Fruit fly (Drosophila melanogaster) whole organism, embryonic: Measurements from ENCODE around the gene CG16734.

Experiments used
- Aef1 ChIP-seq: fragments of 200-800 bp; sonication (Bioruptor generic); IDR thresholded peaks from 3 replicates; pipeline ENCODE4 v1.3.6; 2022; ENCODE audit warnings: missing biosample characterization, missing genetic modification characterization
- Atf6 ChIP-seq: fragments of 200-800 bp; sonication (Bioruptor generic); IDR thresholded peaks from 2 replicates; pipeline ENCODE4 v1.3.6; 2022; ENCODE audit warnings: missing biosample characterization, missing genetic modification characterization
- CG12071 ChIP-seq: fragments of 200-800 bp; sonication (Bioruptor generic); optimal IDR thresholded peaks from 3 replicates; lab custom pipeline; 2018; ENCODE audit warnings: missing biosample characterization, mild to moderate bottlenecking, missing genetic modification characterization
- CG1233 ChIP-seq: fragments of 200-800 bp; sonication (Bioruptor generic); optimal IDR thresholded peaks from 4 replicates; lab custom pipeline; 2018; ENCODE audit warnings: missing biosample characterization, mild to moderate bottlenecking, missing genetic modification characterization
- CG12769 ChIP-seq: fragments of 200-800 bp; sonication (Bioruptor generic); optimal IDR thresholded peaks from 2 replicates; lab custom pipeline; 2019; ENCODE audit warnings: missing biosample characterization, mild to moderate bottlenecking, missing genetic modification characterization, moderate library complexity
- CG13287 ChIP-seq: fragments of 200-800 bp; sonication (Bioruptor generic); IDR thresholded peaks from 2 replicates; pipeline ENCODE4 v1.3.6; 2022; ENCODE audit warnings: missing biosample characterization, missing genetic modification characterization; ENCODE audit not compliant: partially characterized antibody
- CG14014 ChIP-seq: fragments of 200-800 bp; sonication (Bioruptor generic); IDR thresholded peaks from 2 replicates; pipeline ENCODE4 v1.3.6; 2022; ENCODE audit warnings: missing biosample characterization, missing genetic modification characterization
- CG17361 ChIP-seq: fragments of 200-800 bp; sonication (Bioruptor generic); IDR thresholded peaks from 3 replicates; pipeline ENCODE4 v1.3.6; 2022; ENCODE audit warnings: missing biosample characterization, missing genetic modification characterization
- CG17568 ChIP-seq: fragments of 200-800 bp; sonication (Bioruptor generic); optimal IDR thresholded peaks from 2 replicates; lab custom pipeline; 2018; ENCODE audit warnings: missing biosample characterization, mild to moderate bottlenecking, missing genetic modification characterization, moderate library complexity
- CG1832 ChIP-seq: fragments of 200-800 bp; sonication (Bioruptor generic); optimal IDR thresholded peaks from 2 replicates; lab custom pipeline; 2017; ENCODE audit warnings: missing biosample characterization, mild to moderate bottlenecking, missing genetic modification characterization, inconsistent platforms
- CG31441 ChIP-seq: fragments of 200-800 bp; sonication (Bioruptor generic); IDR thresholded peaks from 2 replicates; pipeline ENCODE4 v1.3.6; 2022; ENCODE audit warnings: missing biosample characterization, missing genetic modification characterization
- CG32532 ChIP-seq: fragments of 200-800 bp; sonication (Bioruptor generic); IDR thresholded peaks from 2 replicates; pipeline ENCODE4 v1.3.6; 2022; ENCODE audit warnings: missing biosample characterization, missing genetic modification characterization
- CG34376 ChIP-seq: fragments of 200-800 bp; sonication (Bioruptor generic); optimal IDR thresholded peaks from 2 replicates; lab custom pipeline; 2018; ENCODE audit warnings: missing biosample characterization, mild to moderate bottlenecking, missing genetic modification characterization
- CG5245 ChIP-seq: fragments of 200-800 bp; sonication (Bioruptor generic); optimal IDR thresholded peaks from 3 replicates; lab custom pipeline; 2016; ENCODE audit warnings: missing biosample characterization, missing genetic modification characterization
- CG8290 ChIP-seq, 3 experiments: fragments of 200-800 bp; sonication (Bioruptor generic); optimal IDR thresholded peaks; 2 replicates each; lab custom pipeline; 2016 to 2019; ENCODE audit warnings: missing biosample characterization in 3 of 3, missing genetic modification characterization in 3 of 3, mild to moderate bottlenecking in 2 of 3, moderate library complexity in 1 of 3
- CG8924 ChIP-seq: fragments of 200-800 bp; optimal IDR thresholded peaks from 3 replicates; lab custom pipeline; 2019; ENCODE audit warnings: missing biosample characterization, mild to moderate bottlenecking, missing genetic modification characterization, moderate library complexity
- CG8944 ChIP-seq: fragments of 200-800 bp; sonication (Bioruptor generic); optimal IDR thresholded peaks from 3 replicates; lab custom pipeline; 2016; ENCODE audit warnings: missing biosample characterization, missing genetic modification characterization
- Gsc ChIP-seq: fragments of 200-800 bp; sonication (Bioruptor generic); IDR thresholded peaks from 2 replicates; pipeline ENCODE4 v1.3.6; 2022; ENCODE audit warnings: missing biosample characterization, missing genetic modification characterization
- H15 ChIP-seq: fragments of 200-800 bp; sonication (Bioruptor generic); IDR thresholded peaks from 3 replicates; pipeline ENCODE4 v1.3.6; 2022; ENCODE audit warnings: missing biosample characterization, missing genetic modification characterization
- Hey ChIP-seq: fragments of 200-800 bp; sonication (Bioruptor generic); optimal IDR thresholded peaks from 3 replicates; lab custom pipeline; 2018; ENCODE audit warnings: missing biosample characterization, mild to moderate bottlenecking, missing genetic modification characterization
- Hr78 ChIP-seq, 2 experiments: fragments of 200-800 bp in 1 of 2; fragments of >200 bp in 1 of 2; sonication (Bioruptor generic) in 1 of 2; optimal IDR thresholded peaks; 2 replicates each; lab custom pipeline; 2017 to 2019; ENCODE audit warnings: missing biosample characterization in 2 of 2, missing genetic modification characterization in 2 of 2, mild to moderate bottlenecking in 1 of 2, moderate library complexity in 1 of 2
- MESR4 ChIP-seq: fragments of 200-800 bp; sonication (Bioruptor generic); optimal IDR thresholded peaks from 2 replicates; lab custom pipeline; 2018; ENCODE audit warnings: missing biosample characterization, mild to moderate bottlenecking, missing genetic modification characterization, moderate library complexity
- Mes4 ChIP-seq: fragments of 200-800 bp; sonication (Bioruptor generic); optimal IDR thresholded peaks from 2 replicates; lab custom pipeline; 2016; ENCODE audit warnings: missing biosample characterization, missing genetic modification characterization
- NFAT ChIP-seq: fragments of 200-800 bp; sonication (Bioruptor generic); IDR thresholded peaks from 2 replicates; pipeline ENCODE4 v1.3.6; 2022; ENCODE audit warnings: missing biosample characterization, missing genetic modification characterization
- Nf-YB ChIP-seq: fragments of 200-800 bp; sonication (Bioruptor generic); optimal IDR thresholded peaks from 3 replicates; lab custom pipeline; 2019; ENCODE audit warnings: missing biosample characterization, mild to moderate bottlenecking, missing genetic modification characterization, moderate library complexity
- Oli ChIP-seq: fragments of 200-800 bp; sonication (Bioruptor generic); optimal IDR thresholded peaks from 2 replicates; lab custom pipeline; 2018; ENCODE audit warnings: missing biosample characterization, mild to moderate bottlenecking, missing genetic modification characterization, moderate library complexity
- Scr ChIP-seq: fragments of 200-800 bp; sonication (Bioruptor generic); IDR thresholded peaks from 2 replicates; pipeline ENCODE4 v1.3.6; 2022; ENCODE audit warnings: missing biosample characterization, missing genetic modification characterization; ENCODE audit not compliant: partially characterized antibody
- ab ChIP-seq: fragments of 200-800 bp; sonication (Bioruptor generic); optimal IDR thresholded peaks from 2 replicates; lab custom pipeline; 2016; ENCODE audit warnings: missing biosample characterization, missing genetic modification characterization
- bowl ChIP-seq: fragments of 200-800 bp; sonication (Bioruptor generic); IDR thresholded peaks from 2 replicates; pipeline ENCODE4 v1.3.6; 2022; ENCODE audit warnings: missing biosample characterization, missing genetic modification characterization
- btn ChIP-seq: fragments of 200-800 bp; sonication (Bioruptor generic); optimal IDR thresholded peaks from 2 replicates; lab custom pipeline; 2016; ENCODE audit warnings: missing biosample characterization, missing genetic modification characterization
- cas ChIP-seq: fragments of 200-800 bp; sonication (Bioruptor generic); IDR thresholded peaks from 2 replicates; pipeline ENCODE4 v1.3.6; 2022; ENCODE audit warnings: missing biosample characterization, missing genetic modification characterization
- cato ChIP-seq: fragments of 200-800 bp; sonication (Bioruptor generic); optimal IDR thresholded peaks from 2 replicates; lab custom pipeline; 2016; ENCODE audit warnings: missing biosample characterization, missing genetic modification characterization, borderline replicate concordance
- cg ChIP-seq: fragments of 200-800 bp; sonication (Bioruptor generic); optimal IDR thresholded peaks from 3 replicates; lab custom pipeline; 2019; ENCODE audit warnings: missing biosample characterization, mild to moderate bottlenecking, missing genetic modification characterization, moderate library complexity
- crol ChIP-seq: fragments of 200-800 bp; sonication (Bioruptor generic); IDR thresholded peaks from 2 replicates; pipeline ENCODE4 v1.3.6; 2022; ENCODE audit warnings: missing biosample characterization, missing genetic modification characterization
- disco-r ChIP-seq: fragments of 200-800 bp; sonication (Bioruptor generic); optimal IDR thresholded peaks from 2 replicates; lab custom pipeline; 2016; ENCODE audit warnings: missing biosample characterization, missing genetic modification characterization
- dm ChIP-seq: fragments of 200-800 bp; sonication (Bioruptor generic); optimal IDR thresholded peaks from 3 replicates; lab custom pipeline; 2016; ENCODE audit warnings: missing biosample characterization, missing genetic modification characterization
- eve ChIP-seq, 2 experiments: fragments of >200 bp; optimal IDR thresholded peaks; 2 replicates each; lab custom pipeline; 2017; ENCODE audit warnings: missing biosample characterization in 2 of 2, missing genetic modification characterization in 2 of 2
- eyg ChIP-seq: fragments of 200-800 bp; sonication (Bioruptor generic); optimal IDR thresholded peaks from 3 replicates; lab custom pipeline; 2016; ENCODE audit warnings: missing biosample characterization, missing genetic modification characterization
- gro ChIP-seq: fragments of 200-800 bp; sonication (Bioruptor generic); optimal IDR thresholded peaks from 2 replicates; lab custom pipeline; 2016; ENCODE audit warnings: missing biosample characterization, missing genetic modification characterization
- gsb-n ChIP-seq: fragments of 200-800 bp; sonication (Bioruptor generic); optimal IDR thresholded peaks from 3 replicates; lab custom pipeline; 2018; ENCODE audit warnings: missing biosample characterization, mild to moderate bottlenecking, missing genetic modification characterization
- h ChIP-seq: fragments of >200 bp; optimal IDR thresholded peaks from 2 replicates; lab custom pipeline; 2017
- jing ChIP-seq: fragments of 200-800 bp; sonication (Bioruptor generic); optimal IDR thresholded peaks from 2 replicates; lab custom pipeline; 2018; ENCODE audit warnings: missing biosample characterization, mild to moderate bottlenecking, missing genetic modification characterization
- kni ChIP-seq: fragments of 200-800 bp; sonication (Bioruptor generic); optimal IDR thresholded peaks from 3 replicates; lab custom pipeline; 2017; ENCODE audit warnings: mild to moderate bottlenecking, missing biosample characterization, missing genetic modification reagents, missing genetic modification characterization
- lov ChIP-seq, 2 experiments: fragments of 200-800 bp in 1 of 2; fragments of >200 bp in 1 of 2; sonication (Bioruptor generic) in 1 of 2; IDR thresholded peaks in 1 of 2; optimal IDR thresholded peaks in 1 of 2; 2 replicates in 1 of 2; 3 replicates in 1 of 2; pipeline versions ENCODE4 v1.3.6 to Lab custom; 2017 to 2022; ENCODE audit warnings: missing biosample characterization in 1 of 2, missing genetic modification characterization in 1 of 2
- maf-S ChIP-seq: fragments of 200-800 bp; sonication (Bioruptor generic); optimal IDR thresholded peaks from 2 replicates; lab custom pipeline; 2016; ENCODE audit warnings: missing biosample characterization, missing genetic modification characterization
- nom ChIP-seq: fragments of 200-800 bp; sonication (Bioruptor generic); optimal IDR thresholded peaks from 2 replicates; lab custom pipeline; 2017; ENCODE audit warnings: missing biosample characterization, missing genetic modification characterization, mild to moderate bottlenecking, moderate library complexity, missing genetic modification reagents
- pros ChIP-seq: fragments of 200-800 bp; sonication (Bioruptor generic); optimal IDR thresholded peaks from 3 replicates; lab custom pipeline; 2019; ENCODE audit warnings: missing biosample characterization, mild to moderate bottlenecking, missing genetic modification characterization, moderate library complexity
- sens ChIP-seq: fragments of 200-800 bp; sonication (Bioruptor generic); peaks from one replicate; lab custom pipeline; 2016; ENCODE audit warnings: missing biosample characterization, missing genetic modification characterization
- ttk ChIP-seq: fragments of 200-800 bp; sonication (Bioruptor generic); IDR thresholded peaks from 2 replicates; pipeline ENCODE4 v2.1.2; 2022; ENCODE audit warnings: missing biosample characterization, missing genetic modification characterization
- yki ChIP-seq: fragments of >200 bp; optimal IDR thresholded peaks from 3 replicates; lab custom pipeline; 2018

CG16734 gene

dm6 chr3R:9226701-9227313 is 28.0 kb upstream of the CG16734 start:
- TF ChIP-seq nom (GFP tag; lab: Kevin White, UChicago), result peak; percentile 49
- peak; percentile 85 for TF ChIP-seq CG12769 (tag; lab: Kevin White, UChicago)
- TF ChIP-seq btn, result no peak
- no peak for TF ChIP-seq h (lab: Kevin White, UChicago)
- TF ChIP-seq Oli (tag; lab: Kevin White, UChicago), result no peak
- no peak for TF ChIP-seq NFAT (GFP tag; lab: Robert Waterston, UW)
- TF ChIP-seq CG32532 (GFP tag; lab: Robert Waterston, UW), result peak; percentile 66; the same call in 1 of the 2 replicates
- no peak for TF ChIP-seq CG8944 (GFP tag; lab: Kevin White, UChicago)
- peak; percentile 61 for TF ChIP-seq yki (lab: Kevin White, UChicago)
- TF ChIP-seq jing (GFP tag; lab: Kevin White, UChicago), result no peak
- TF ChIP-seq sens, result peak; percentile 60
- peak; percentile 20; the same call in 1 of the 2 replicates for TF ChIP-seq CG14014
- TF ChIP-seq CG8290 (GFP tag; optimal IDR thresholded peaks at IDR 0.05; lab: Kevin White, UChicago), result no peak
- peak in 1 of 2 experiments; percentile 31 for TF ChIP-seq CG8290 (tag; optimal IDR thresholded peaks at IDR 0.05; lab: Kevin White, UChicago)
- no peak for TF ChIP-seq Mes4 (GFP tag; lab: Kevin White, UChicago)
- no peak for TF ChIP-seq Atf6 (GFP tag; lab: Robert Waterston, UW)
- no peak for TF ChIP-seq CG12071 (GFP tag; lab: Kevin White, UChicago)
- TF ChIP-seq cato (GFP tag; lab: Kevin White, UChicago), result no peak
- peak; percentile 46; the same call in 1 of the 2 replicates for TF ChIP-seq Scr (GFP tag; lab: Robert Waterston, UW)
- TF ChIP-seq CG34376 (GFP tag; lab: Kevin White, UChicago), result peak; percentile 82
- no peak for TF ChIP-seq Gsc (GFP tag; lab: Robert Waterston, UW)
- TF ChIP-seq lov (optimal IDR thresholded peaks at IDR 0.05; lab: Kevin White, UChicago), result no peak
- TF ChIP-seq lov (GFP tag; IDR thresholded peaks at IDR 0.05; lab: Robert Waterston, UW), result 0 out of 3 replicates have a peak, but pooled peaks have one; percentile 34
- TF ChIP-seq CG1832 (GFP tag; lab: Kevin White, UChicago), result peak; percentile 80
- TF ChIP-seq Hey, result peak; percentile 60
- TF ChIP-seq dm (GFP tag; lab: Kevin White, UChicago), result peak; percentile 25
- peak; percentile 82 for TF ChIP-seq cg (GFP tag; lab: Kevin White, UChicago)
- TF ChIP-seq ttk (GFP tag; lab: Robert Waterston, UW), result 0 out of 2 replicates have a peak, but pooled peaks have one; percentile 4
- TF ChIP-seq CG8924 (tag; lab: Kevin White, UChicago), result no peak
- peak; percentile 69 for TF ChIP-seq kni (GFP tag; lab: Kevin White, UChicago)
- TF ChIP-seq cas (GFP tag; lab: Robert Waterston, UW), result no peak
- TF ChIP-seq H15 (GFP tag; lab: Robert Waterston, UW), result no peak
- TF ChIP-seq Hr78 (GFP tag; optimal IDR thresholded peaks at IDR 0.05; lab: Kevin White, UChicago), result peak in 1 of 2 experiments; percentile 75
- no peak for TF ChIP-seq eyg (GFP tag; lab: Kevin White, UChicago)
- no peak for TF ChIP-seq CG1233 (GFP tag; lab: Kevin White, UChicago)
- TF ChIP-seq Nf-YB (GFP tag; lab: Kevin White, UChicago), result peak; percentile 59
- no peak for TF ChIP-seq CG17568 (GFP tag; lab: Kevin White, UChicago)
- TF ChIP-seq CG13287 (GFP tag; lab: Robert Waterston, UW), result peak; percentile 63
- peak; percentile 2 for TF ChIP-seq ab (GFP tag; lab: Kevin White, UChicago)
- TF ChIP-seq bowl (GFP tag; lab: Robert Waterston, UW), result peak; percentile 5; the same call in 1 of the 2 replicates
- TF ChIP-seq pros (GFP tag; lab: Kevin White, UChicago), result peak; percentile 62
- TF ChIP-seq disco-r (GFP tag; lab: Kevin White, UChicago), result no peak
- no peak for TF ChIP-seq maf-S (GFP tag; lab: Kevin White, UChicago)
- no peak for TF ChIP-seq Aef1 (GFP tag; lab: Robert Waterston, UW)
- TF ChIP-seq CG5245, result no peak
- TF ChIP-seq gsb-n (tag; lab: Kevin White, UChicago), result peak; percentile 50
- TF ChIP-seq eve (GFP tag; optimal IDR thresholded peaks at IDR 0.05; lab: Kevin White, UChicago), result peak in 1 of 2 experiments; percentile 61
- no peak for TF ChIP-seq CG31441 (GFP tag; lab: Robert Waterston, UW)
- peak; percentile 48 for TF ChIP-seq gro (GFP tag; lab: Kevin White, UChicago)
- no peak for TF ChIP-seq MESR4
- TF ChIP-seq crol (GFP tag; lab: Robert Waterston, UW), result peak; percentile 100
- TF ChIP-seq CG17361, result no peak
